Fruit fly (Drosophila melanogaster): ENCODE results near the gene CG17726.

CG17726 gene

DNA sequence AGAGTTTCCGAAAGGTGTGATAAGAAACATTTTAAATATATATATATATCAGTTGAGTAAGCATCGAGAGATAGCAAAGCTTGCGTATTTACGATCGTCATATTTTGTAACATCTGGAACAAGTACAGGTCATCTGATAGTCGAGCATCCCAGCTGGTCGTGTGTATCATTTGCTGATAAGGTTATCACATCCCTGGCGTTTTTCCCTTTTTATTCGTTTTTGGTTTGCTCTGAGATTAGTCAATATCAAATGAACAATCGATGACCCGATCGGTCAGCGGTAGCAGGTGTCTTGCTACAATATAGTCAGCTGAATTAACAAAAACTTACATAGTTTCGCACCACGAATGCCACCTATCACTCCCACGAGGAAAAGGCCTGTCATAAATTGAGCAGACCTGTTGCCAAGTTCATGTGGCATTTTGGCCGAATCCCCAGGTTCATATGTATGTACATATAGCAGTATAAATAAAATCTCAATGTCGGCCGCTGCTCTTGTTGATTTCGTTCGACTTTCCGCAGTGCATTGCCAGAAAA is 25.6 kb upstream of the CG17726 start (continued):
- peak; percentile 60 for TF ChIP-seq NfI (GFP tag; optimal IDR thresholded peaks at IDR 0.05)
- peak; percentile 75; the same call in 1 of the 2 replicates for TF ChIP-seq Atf6 (GFP tag; IDR thresholded peaks at IDR 0.05)
- no peak for TF ChIP-seq CG3838 (GFP tag; optimal IDR thresholded peaks at IDR 0.05)
- peak; percentile 4 for TF ChIP-seq schlank (tag; optimal IDR thresholded peaks at IDR 0.05)
- TF ChIP-seq Mes4 (GFP tag; optimal IDR thresholded peaks at IDR 0.05) = no peak
- no peak for TF ChIP-seq Myb (GFP tag; optimal IDR thresholded peaks at IDR 0.05)
- no peak for TF ChIP-seq maf-S (GFP tag; optimal IDR thresholded peaks at IDR 0.05)
- TF ChIP-seq CG7372 (GFP tag; IDR thresholded peaks at IDR 0.05) = no peak
- TF ChIP-seq sug (tag; optimal IDR thresholded peaks at IDR 0.05) = peak; percentile 74
- peak; percentile 64; the same call in 1 of the 2 replicates for TF ChIP-seq al (GFP tag; IDR thresholded peaks at IDR 0.05)
- TF ChIP-seq D19B (GFP tag; optimal IDR thresholded peaks at IDR 0.05) = peak; percentile 100
- TF ChIP-seq Kr (GFP tag; optimal IDR thresholded peaks at IDR 0.05) = no peak
- TF ChIP-seq Deaf1 (tag; optimal IDR thresholded peaks at IDR 0.05) = peak; percentile 26
- peak; percentile 33; the same call in 1 of the 4 replicates for TF ChIP-seq Gug (GFP tag; IDR thresholded peaks at IDR 0.05)
- peak; percentile 78 for TF ChIP-seq CG2678 (tag; optimal IDR thresholded peaks at IDR 0.05)
- TF ChIP-seq Lim3 (GFP tag; IDR thresholded peaks at IDR 0.05) = no peak
- TF ChIP-seq sr (GFP tag; IDR thresholded peaks at IDR 0.05) = no peak
- TF ChIP-seq sc (optimal IDR thresholded peaks at IDR 0.05) = no peak
- peak; percentile 18 for TF ChIP-seq sc (GFP tag; optimal IDR thresholded peaks at IDR 0.05)
- TF ChIP-seq CHES-1-like (GFP tag; optimal IDR thresholded peaks at IDR 0.05) = no peak
- no peak for TF ChIP-seq Doc2 (GFP tag; IDR thresholded peaks at IDR 0.05)
- peak; percentile 47 for TF ChIP-seq H2.0 (GFP tag; IDR thresholded peaks at IDR 0.05)
- peak; percentile 49; the same call in 1 of the 2 replicates for TF ChIP-seq lmd (GFP tag; IDR thresholded peaks at IDR 0.05)
- TF ChIP-seq CG4328 (GFP tag; optimal IDR thresholded peaks at IDR 0.05) = no peak
- no peak for TF ChIP-seq z (GFP tag; IDR thresholded peaks at IDR 0.05)
- TF ChIP-seq CG16863 (GFP tag; optimal IDR thresholded peaks at IDR 0.05) = no peak
- peak; percentile 38 for TF ChIP-seq CG12942 (GFP tag; optimal IDR thresholded peaks at IDR 0.05)
- peak; percentile 76 for TF ChIP-seq corto (GFP tag; optimal IDR thresholded peaks at IDR 0.05)
- peak; percentile 56 for TF ChIP-seq Max (GFP tag; optimal IDR thresholded peaks at IDR 0.05)
- TF ChIP-seq CG7556 (GFP tag; optimal IDR thresholded peaks at IDR 0.05) = peak; percentile 51
- no peak for TF ChIP-seq vfl (GFP tag; optimal IDR thresholded peaks at IDR 0.05)
- no peak for TF ChIP-seq Mrtf (GFP tag; IDR thresholded peaks at IDR 0.05)
- no peak for TF ChIP-seq D (optimal IDR thresholded peaks at IDR 0.05)
- no peak for TF ChIP-seq D (GFP tag; optimal IDR thresholded peaks at IDR 0.05)
- no peak for TF ChIP-seq CG12071 (GFP tag; optimal IDR thresholded peaks at IDR 0.05)
- TF ChIP-seq Dbx (GFP tag; IDR thresholded peaks at IDR 0.05) = peak; percentile 35; the same call in 1 of the 3 replicates
- no peak for TF ChIP-seq Ets97D (GFP tag; optimal IDR thresholded peaks at IDR 0.05)
- no peak for TF ChIP-seq CG16813 (GFP tag; IDR thresholded peaks at IDR 0.05; ENCODE audit: partially characterized antibody)
- no peak for TF ChIP-seq Doc3 (GFP tag; IDR thresholded peaks at IDR 0.05; ENCODE audit: partially characterized antibody)
- TF ChIP-seq CG9932 (GFP tag; IDR thresholded peaks at IDR 0.05) = peak; percentile 40
- TF ChIP-seq bigmax (GFP tag; optimal IDR thresholded peaks at IDR 0.05) = no peak
- no peak for TF ChIP-seq fd64A (GFP tag; optimal IDR thresholded peaks at IDR 0.05)
- peak; percentile 54 for TF ChIP-seq CG31224 (GFP tag; IDR thresholded peaks at IDR 0.05)
- no peak for TF ChIP-seq ro (GFP tag; IDR thresholded peaks at IDR 0.05)
- no peak for TF ChIP-seq CG1832 (GFP tag; optimal IDR thresholded peaks at IDR 0.05)
- TF ChIP-seq CG8290 (GFP tag; optimal IDR thresholded peaks at IDR 0.05) = no peak
- TF ChIP-seq CG8290 (tag; optimal IDR thresholded peaks at IDR 0.05) = no peak
- no peak for TF ChIP-seq Opbp (GFP tag; IDR thresholded peaks at IDR 0.05; ENCODE audit: partially characterized antibody)
- TF ChIP-seq az2 (GFP tag; optimal IDR thresholded peaks at IDR 0.05) = peak; percentile 51
- no peak for TF ChIP-seq rib (GFP tag; IDR thresholded peaks at IDR 0.05)
- TF ChIP-seq CG17568 (GFP tag; optimal IDR thresholded peaks at IDR 0.05) = peak; percentile 55
- TF ChIP-seq dpn (GFP tag; optimal IDR thresholded peaks at IDR 0.05) = peak in 1 of 2 experiments; percentile 65

All from whole organism, embryonic.